Worm (Caenorhabditis elegans) whole organism, L4/young adult: ENCODE measurements around the gene srx-22.

Source experiments
- W03F9.2 ChIP-seq: fragments of 150-350 bp; optimal IDR thresholded peaks from 2 replicates; lab custom pipeline; 2014; ENCODE audit warnings: missing biosample characterization, missing genetic modification characterization
- dao-5 ChIP-seq: sonication (generic microtip); optimal IDR thresholded peaks from 2 replicates; lab custom pipeline; 2016; ENCODE audit warnings: missing genotype, missing genetic modification characterization, moderate library complexity, missing compliant biosample characterization
- him-1 ChIP-seq: sonication (generic microtip); optimal IDR thresholded peaks from 2 replicates; lab custom pipeline; 2016; ENCODE audit warnings: missing genotype, missing genetic modification reagents, missing genetic modification characterization, missing compliant biosample characterization

DNA sequence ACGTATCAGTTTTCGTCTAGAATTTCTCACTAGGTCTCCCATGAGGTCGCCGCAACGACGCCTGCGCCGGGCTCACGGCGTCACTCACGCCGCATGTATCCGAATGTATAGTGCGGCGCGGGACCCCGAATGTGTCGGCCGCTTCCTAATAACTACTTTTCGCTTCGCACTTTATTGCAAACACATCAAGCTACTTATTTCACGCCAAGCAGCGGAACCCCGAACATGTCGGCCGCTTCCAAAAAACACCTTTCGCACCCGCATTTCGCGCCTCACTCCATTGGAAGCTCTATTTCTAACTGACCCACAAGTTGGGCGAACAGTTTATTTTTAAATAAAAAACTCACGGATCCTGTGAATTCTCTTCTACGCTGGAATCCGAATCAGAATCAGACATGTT, 3.7 kb upstream of the srx-22 start:
- no peak for TF ChIP-seq W03F9.2
- TF ChIP-seq him-1 (tag; lab: Kevin White, UChicago): no peak
- TF ChIP-seq dao-5: no peak
